Fruit fly (Drosophila melanogaster) whole organism, adult: ENCODE results near the gene CG9467.

Experiments used
- CG1620 ChIP-seq: fragments of 200-800 bp; sonication (Bioruptor generic); optimal IDR thresholded peaks from 2 replicates; lab custom pipeline; 2016; ENCODE audit warnings: missing biosample characterization, missing genetic modification characterization
- CG7045 ChIP-seq: fragments of 200-800 bp; sonication (Bioruptor generic); optimal IDR thresholded peaks from 2 replicates; lab custom pipeline; 2017; ENCODE audit warnings: missing biosample characterization, mild to moderate bottlenecking, missing genetic modification characterization
- Mnt ChIP-seq: fragments of 200-800 bp; sonication (Bioruptor generic); optimal IDR thresholded peaks from 2 replicates; lab custom pipeline; 2016; ENCODE audit warnings: missing biosample characterization, mild to moderate bottlenecking, missing genetic modification characterization
- cnc ChIP-seq, 2 experiments: fragments of >200 bp; optimal IDR thresholded peaks; 2 replicates each; lab custom pipeline; 2017
- tj ChIP-seq: fragments of 200-800 bp; sonication (Bioruptor generic); optimal IDR thresholded peaks from 3 replicates; lab custom pipeline; 2017; ENCODE audit warnings: missing biosample characterization, mild to moderate bottlenecking, missing genetic modification characterization, moderate library complexity

dm6 chr3R:9762955-9763931 lies 37.6 kb downstream of the CG9467 start, which contains the start of the genes Snap24 and CG8478:
- TF ChIP-seq cnc (optimal IDR thresholded peaks at IDR 0.05; lab: Kevin White, UChicago) (no peak), CG1620 (no peak), tj (GFP tag; lab: Kevin White, UChicago) (peak; percentile 0), CG7045 (GFP tag; lab: Kevin White, UChicago) (no peak), Mnt (GFP tag; lab: Kevin White, UChicago) (peak; percentile 25)
